Worm (Caenorhabditis elegans) whole organism, L1 larva: ENCODE measurements around the gene nol-6.

ENCODE experiments used
- efl-1 ChIP-seq, 4 experiments: fragments of 150-350 bp; optimal IDR thresholded peaks in 3 of 4; peaks in 1 of 4; 1 replicate in 1 of 4; 2 replicates in 3 of 4; lab custom pipeline; 2014; ENCODE audit warnings: missing biosample characterization in 2 of 4, missing genetic modification characterization in 2 of 4, missing genetic modification reagents in 2 of 4
- lin-39 ChIP-seq: fragments of 150-350 bp; optimal IDR thresholded peaks from 2 replicates; lab custom pipeline; 2014; ENCODE audit warnings: missing biosample characterization, missing genetic modification reagents, missing genetic modification characterization
- mdl-1 ChIP-seq, 2 experiments: fragments of 150-350 bp; optimal IDR thresholded peaks; 2 replicates each; lab custom pipeline; 2014 to 2017; ENCODE audit warnings: missing biosample characterization in 2 of 2, missing genetic modification characterization in 2 of 2, inconsistent platforms in 1 of 2
- nhr-47 ChIP-seq: sonication (generic microtip); optimal IDR thresholded peaks from 2 replicates; lab custom pipeline; 2016; ENCODE audit warnings: mild to moderate bottlenecking, missing genetic modification characterization, moderate library complexity, missing compliant biosample characterization

DNA sequence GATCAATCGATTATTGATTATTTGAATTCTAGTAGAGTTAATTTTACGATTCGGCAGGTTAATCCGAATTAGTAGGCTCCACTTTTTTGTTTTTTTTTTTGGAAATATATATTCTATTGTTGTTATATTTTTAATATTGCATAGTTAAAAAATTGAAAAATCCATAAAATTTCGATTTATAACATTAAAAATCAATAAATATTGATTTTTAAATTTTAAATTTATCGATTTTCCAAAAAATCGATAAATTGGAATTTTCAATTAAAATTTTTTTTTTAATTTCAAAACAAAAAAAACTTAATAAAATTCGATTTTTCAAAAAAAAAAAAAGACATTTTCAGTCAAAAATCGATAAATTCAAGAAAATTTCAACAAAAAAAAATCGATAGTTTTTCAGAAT, 17.3 kb downstream of the nol-6 start:
- TF ChIP-seq lin-39 (tag; lab: Kevin White, UChicago) (no peak), efl-1 (optimal IDR thresholded peaks at IDR 0.05; lab: Kevin White, UChicago) (no peak), efl-1 (GFP tag; optimal IDR thresholded peaks at IDR 0.05 in 1 of 2; lab: Kevin White, UChicago) (peak in 1 of 2 experiments; percentile 86), nhr-47 (no peak), mdl-1 (tag; optimal IDR thresholded peaks at IDR 0.05; lab: Kevin White, UChicago) (no peak)
